Fruit fly (Drosophila melanogaster) Kc167 (cell line): ENCODE results near the gene blot.

Source experiments
- h ChIP-seq: fragments of >200 bp; optimal IDR thresholded peaks from 3 replicates; lab custom pipeline; 2018; ENCODE audit warnings: missing external identifiers
- psq ChIP-seq: fragments of >200 bp; optimal IDR thresholded peaks from 2 replicates; lab custom pipeline; 2017; ENCODE audit warnings: missing external identifiers

DNA sequence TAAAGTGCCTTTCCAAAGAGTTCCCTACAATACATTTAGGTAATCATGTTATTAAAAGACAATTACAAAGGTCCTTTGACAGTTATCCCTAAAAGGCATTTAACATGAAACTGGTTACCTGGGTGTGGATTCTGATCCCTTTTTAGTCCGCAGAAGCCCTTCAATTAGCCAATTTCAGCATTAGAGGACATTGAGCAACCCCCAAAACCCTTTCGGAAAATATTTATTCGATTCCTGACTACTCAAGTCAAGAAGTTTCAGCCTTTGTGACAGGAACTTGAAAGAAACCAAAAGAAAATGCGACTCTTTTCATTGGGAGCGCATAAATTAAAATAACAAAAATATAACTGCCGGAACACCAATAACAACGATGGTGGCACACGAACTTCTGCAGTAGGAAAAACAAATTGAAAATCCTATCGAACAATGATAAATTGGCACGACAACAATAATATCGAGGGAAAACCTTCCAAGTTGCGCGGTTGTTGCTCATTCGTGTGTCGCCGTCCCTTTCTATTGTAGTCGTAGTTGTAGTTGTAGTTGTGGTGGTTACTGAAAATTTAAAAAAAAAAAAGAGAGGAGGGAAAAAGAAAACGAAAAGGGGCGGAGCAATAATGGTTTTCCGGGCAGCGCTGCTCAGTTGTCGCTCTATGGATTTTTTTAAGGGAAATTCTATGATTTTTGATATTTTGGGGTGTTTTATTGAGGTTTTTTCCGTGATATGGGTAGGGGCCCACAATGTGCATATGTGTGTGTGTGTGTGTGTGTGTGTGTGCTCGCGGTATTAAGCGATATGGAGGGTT lies 24.5 kb upstream of the blot start:
- no peak for TF ChIP-seq psq (lab: Kevin White, UChicago)
- no peak for TF ChIP-seq h (lab: Kevin White, UChicago)
